Worm (Caenorhabditis elegans) whole organism, L4/young adult: Measurements from ENCODE around the gene fat-5.

Source experiments
- W03F9.2 ChIP-seq: fragments of 150-350 bp; optimal IDR thresholded peaks from 2 replicates; lab custom pipeline; 2014; ENCODE audit warnings: missing biosample characterization, missing genetic modification characterization
- dao-5 ChIP-seq: sonication (generic microtip); optimal IDR thresholded peaks from 2 replicates; lab custom pipeline; 2016; ENCODE audit warnings: missing genotype, missing genetic modification characterization, moderate library complexity, missing compliant biosample characterization
- him-1 ChIP-seq: sonication (generic microtip); optimal IDR thresholded peaks from 2 replicates; lab custom pipeline; 2016; ENCODE audit warnings: missing genotype, missing genetic modification reagents, missing genetic modification characterization, missing compliant biosample characterization

- TF ChIP-seq him-1 (tag; lab: Kevin White, UChicago) (no peak), dao-5 (tag; lab: Kevin White, UChicago) (no peak), W03F9.2 (tag; lab: Kevin White, UChicago) (no peak)
Measured at ce11 chrV:17684857-17685256, 39.9 kb upstream of the fat-5 start, which contains the start of the genes F59A1.16 and F59A1.6.
